Fruit fly (Drosophila melanogaster) whole organism, embryonic: ENCODE measurements around the gene CG6511.

Experiments
- B-H1 ChIP-seq: fragments of 200-800 bp; sonication (Bioruptor generic); IDR thresholded peaks from 3 replicates; pipeline ENCODE4 v1.3.6; 2022; ENCODE audit warnings: missing biosample characterization, missing genetic modification characterization
- CG13424 ChIP-seq: fragments of 200-800 bp; sonication (Bioruptor generic); optimal IDR thresholded peaks from 2 replicates; lab custom pipeline; 2019; ENCODE audit warnings: missing biosample characterization, mild to moderate bottlenecking, missing genetic modification characterization, moderate library complexity
- CG6765 ChIP-seq: fragments of 200-800 bp; sonication (Bioruptor generic); optimal IDR thresholded peaks from 3 replicates; lab custom pipeline; 2017; ENCODE audit warnings: missing biosample characterization, mild to moderate bottlenecking, missing genetic modification characterization
- GATAe ChIP-seq: fragments of 200-800 bp; sonication (Bioruptor generic); conservative IDR thresholded peaks from 2 replicates; pipeline ENCODE4 v1.3.6; 2022; ENCODE audit warnings: missing biosample characterization, missing genetic modification characterization
- Med ChIP-seq: fragments of 200-800 bp; sonication (Bioruptor generic); peaks from one replicate; lab custom pipeline; 2016; ENCODE audit warnings: missing biosample characterization, missing genetic modification characterization, mild to moderate bottlenecking, inconsistent platforms, moderate library complexity
- Sry-δ ChIP-seq: fragments of 200-800 bp; sonication (Bioruptor generic); optimal IDR thresholded peaks from 2 replicates; lab custom pipeline; 2016; ENCODE audit warnings: missing biosample characterization, missing genetic modification characterization
- nom ChIP-seq: fragments of 200-800 bp; sonication (Bioruptor generic); optimal IDR thresholded peaks from 2 replicates; lab custom pipeline; 2017; ENCODE audit warnings: missing biosample characterization, missing genetic modification characterization, mild to moderate bottlenecking, moderate library complexity, missing genetic modification reagents

CG6511 gene

dm6 chr3L:8774974-8775731 lies 54.0 kb downstream of the CG6511 start:
- no peak for TF ChIP-seq GATAe
- TF ChIP-seq B-H1: no peak
- no peak for TF ChIP-seq CG6765 (GFP tag; lab: Kevin White, UChicago)
- TF ChIP-seq Med (GFP tag; lab: Kevin White, UChicago): peak; percentile 15
- no peak for TF ChIP-seq Sry-δ
- peak; percentile 86 for TF ChIP-seq nom (GFP tag; lab: Kevin White, UChicago)
- no peak for TF ChIP-seq CG13424 (tag; lab: Kevin White, UChicago)
